Fruit fly (Drosophila melanogaster): Measurements from ENCODE around the gene Alr.

Gene Alr

DNA sequence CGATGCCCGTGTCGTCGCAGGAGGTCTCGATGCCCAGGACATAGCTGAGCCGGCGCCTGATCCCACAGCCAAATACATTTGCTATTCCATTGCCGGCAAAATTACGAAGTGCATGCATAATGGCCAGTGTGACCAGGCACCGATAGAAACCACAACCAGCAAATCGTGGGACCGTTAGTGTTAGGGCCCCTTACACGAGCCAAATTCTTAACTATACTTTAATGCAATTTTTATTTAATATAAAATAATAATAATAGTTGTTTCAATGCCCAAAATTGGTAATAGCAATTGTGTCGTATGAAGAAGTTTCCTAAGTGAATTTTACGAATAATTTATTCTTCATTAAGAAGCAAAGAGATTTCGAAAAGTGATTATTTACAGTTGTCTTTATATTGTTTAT, 46.5 kb upstream of the Alr start, which contains the start of gene Tcs4 (continued):
- no peak for TF ChIP-seq ro (GFP tag; IDR thresholded peaks at IDR 0.05)
- TF ChIP-seq CG4404 (GFP tag; IDR thresholded peaks at IDR 0.05) = no peak
- no peak for TF ChIP-seq Usf (GFP tag; optimal IDR thresholded peaks at IDR 0.05)
- no peak for TF ChIP-seq gro (GFP tag; optimal IDR thresholded peaks at IDR 0.05)
- no peak for TF ChIP-seq H15 (GFP tag; IDR thresholded peaks at IDR 0.05)
- TF ChIP-seq cwo (GFP tag; optimal IDR thresholded peaks at IDR 0.05) = no peak
- TF ChIP-seq CG9817 (tag; optimal IDR thresholded peaks at IDR 0.05) = no peak
- peak in 1 of 2 experiments; percentile 83 for TF ChIP-seq Pdp1 (GFP tag; optimal IDR thresholded peaks at IDR 0.05)
- TF ChIP-seq Lim3 (GFP tag; IDR thresholded peaks at IDR 0.05) = no peak
- no peak for TF ChIP-seq dm (GFP tag; optimal IDR thresholded peaks at IDR 0.05)
- no peak for TF ChIP-seq Hmx (GFP tag; optimal IDR thresholded peaks at IDR 0.05)
- TF ChIP-seq CG10543 (GFP tag; optimal IDR thresholded peaks at IDR 0.05) = no peak
- no peak for TF ChIP-seq CG1792 (GFP tag; optimal IDR thresholded peaks at IDR 0.05)
- no peak for TF ChIP-seq Hmr (GFP tag; optimal IDR thresholded peaks at IDR 0.05)
- TF ChIP-seq CG43689 (GFP tag; IDR thresholded peaks at IDR 0.05) = no peak
- peak; percentile 25 for TF ChIP-seq Elba2 (GFP tag; optimal IDR thresholded peaks at IDR 0.05)
- no peak for TF ChIP-seq CG11560 (tag; IDR thresholded peaks at IDR 0.05)
- no peak for TF ChIP-seq CG4707 (GFP tag; optimal IDR thresholded peaks at IDR 0.05)
- no peak for TF ChIP-seq psq (GFP tag; optimal IDR thresholded peaks at IDR 0.05)
- TF ChIP-seq CG13624 (GFP tag; optimal IDR thresholded peaks at IDR 0.05) = no peak
- TF ChIP-seq ewg (GFP tag; optimal IDR thresholded peaks at IDR 0.05) = no peak
- TF ChIP-seq hb (GFP tag; IDR thresholded peaks at IDR 0.05; ENCODE audit: partially characterized antibody) = no peak
- peak; percentile 32 for TF ChIP-seq Dp (GFP tag; optimal IDR thresholded peaks at IDR 0.05)
- TF ChIP-seq CG2889 (GFP tag; IDR thresholded peaks at IDR 0.05) = no peak
- no peak for TF ChIP-seq CG8388 (GFP tag; optimal IDR thresholded peaks at IDR 0.05)
- no peak for TF ChIP-seq zf30C (GFP tag; optimal IDR thresholded peaks at IDR 0.05)
- TF ChIP-seq tgo (GFP tag; IDR thresholded peaks at IDR 0.05) = no peak
- TF ChIP-seq HmgZ (tag; optimal IDR thresholded peaks at IDR 0.05) = peak; percentile 21
- TF ChIP-seq dmrt11E (tag; optimal IDR thresholded peaks at IDR 0.05) = peak; percentile 47
- no peak for TF ChIP-seq CG2678 (tag; optimal IDR thresholded peaks at IDR 0.05)
- TF ChIP-seq CHES-1-like (GFP tag; optimal IDR thresholded peaks at IDR 0.05) = no peak
- no peak for TF ChIP-seq ap (GFP tag; IDR thresholded peaks at IDR 0.05)
- TF ChIP-seq bsh (GFP tag; optimal IDR thresholded peaks at IDR 0.05) = peak in 1 of 2 experiments; percentile 33
- no peak for TF ChIP-seq fd96Cb (tag; optimal IDR thresholded peaks at IDR 0.05)
- peak; percentile 8 for TF ChIP-seq BEAF-32 (GFP tag; optimal IDR thresholded peaks at IDR 0.05)
- TF ChIP-seq bbx (GFP tag; IDR thresholded peaks at IDR 0.05; ENCODE audit: partially characterized antibody) = peak; percentile 60; the same call in 1 of the 2 replicates
- no peak for TF ChIP-seq Abd-B (GFP tag; optimal IDR thresholded peaks at IDR 0.05)
- no peak for TF ChIP-seq CG12219 (GFP tag; optimal IDR thresholded peaks at IDR 0.05)
- no peak for TF ChIP-seq CG6654 (GFP tag; optimal IDR thresholded peaks at IDR 0.05)
- TF ChIP-seq unpg (GFP tag; optimal IDR thresholded peaks at IDR 0.05) = peak; percentile 45
- TF ChIP-seq CG7786 (GFP tag; optimal IDR thresholded peaks at IDR 0.05) = no peak
- no peak for TF ChIP-seq Atf6 (GFP tag; IDR thresholded peaks at IDR 0.05)
- TF ChIP-seq bigmax (GFP tag; optimal IDR thresholded peaks at IDR 0.05) = no peak
- TF ChIP-seq schlank (tag; optimal IDR thresholded peaks at IDR 0.05) = no peak
- TF ChIP-seq gfzf (GFP tag; optimal IDR thresholded peaks at IDR 0.05) = peak; percentile 63
- TF ChIP-seq sens-2 (GFP tag; IDR thresholded peaks at IDR 0.05) = no peak
- TF ChIP-seq CG18764 (GFP tag; optimal IDR thresholded peaks at IDR 0.05) = peak; percentile 99
- TF ChIP-seq CG2712 (tag; optimal IDR thresholded peaks at IDR 0.05) = peak; percentile 60
- TF ChIP-seq ci (GFP tag; IDR thresholded peaks at IDR 0.05) = peak; percentile 57; the same call in 2 of the 3 replicates
- TF ChIP-seq CG4360 (GFP tag; IDR thresholded peaks at IDR 0.05) = no peak
- peak; percentile 37 for TF ChIP-seq CG18262 (tag; optimal IDR thresholded peaks at IDR 0.05)
